Fruit fly (Drosophila melanogaster): ENCODE data around the gene Anp.

Anp gene

dm6 chr3R:30176314-30176713 lies 33.4 kb upstream of the Anp start:
- TF ChIP-seq Ets21C (GFP tag; optimal IDR thresholded peaks at IDR 0.05), result no peak
- no peak for TF ChIP-seq lz (GFP tag; optimal IDR thresholded peaks at IDR 0.05)
- TF ChIP-seq Met (GFP tag; optimal IDR thresholded peaks at IDR 0.05), result no peak
- TF ChIP-seq achi (GFP tag; optimal IDR thresholded peaks at IDR 0.05), result no peak
- no peak for TF ChIP-seq spab (GFP tag; optimal IDR thresholded peaks at IDR 0.05)
- no peak for TF ChIP-seq ss (GFP tag; optimal IDR thresholded peaks at IDR 0.05)

DNA sequence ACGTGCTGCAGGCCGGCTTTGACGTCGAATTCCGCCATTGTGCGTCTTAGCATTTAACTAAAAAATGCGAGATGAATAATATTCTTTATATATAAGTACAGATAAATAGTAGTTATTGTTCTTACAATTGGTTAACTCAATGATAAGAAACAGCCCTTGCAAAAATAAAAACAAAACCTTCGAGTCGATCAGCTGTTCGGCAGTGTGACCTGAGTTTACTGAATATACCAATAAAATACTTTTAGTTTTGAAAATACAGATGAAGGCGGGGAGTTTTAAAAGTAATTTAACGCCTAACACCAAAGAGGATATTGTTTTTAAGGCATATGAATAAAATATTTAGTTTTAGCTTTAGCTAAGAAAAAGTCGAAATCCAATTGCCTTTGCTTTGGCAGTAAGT lies 32.3 kb upstream of the Anp start, which contains the start of the genes CG1983 and CG15530:
Gene CG1983, minus strand, starts transcription at position 207 of the 400 bp plus-strand sequence.
Gene CG15530, plus strand, starts transcription at position 384 of the 400 bp plus-strand sequence.
- TF ChIP-seq CG1621 (tag; optimal IDR thresholded peaks at IDR 0.05), result no peak
- peak; percentile 74 for TF ChIP-seq CG6808 (GFP tag; optimal IDR thresholded peaks at IDR 0.05)

DNA sequence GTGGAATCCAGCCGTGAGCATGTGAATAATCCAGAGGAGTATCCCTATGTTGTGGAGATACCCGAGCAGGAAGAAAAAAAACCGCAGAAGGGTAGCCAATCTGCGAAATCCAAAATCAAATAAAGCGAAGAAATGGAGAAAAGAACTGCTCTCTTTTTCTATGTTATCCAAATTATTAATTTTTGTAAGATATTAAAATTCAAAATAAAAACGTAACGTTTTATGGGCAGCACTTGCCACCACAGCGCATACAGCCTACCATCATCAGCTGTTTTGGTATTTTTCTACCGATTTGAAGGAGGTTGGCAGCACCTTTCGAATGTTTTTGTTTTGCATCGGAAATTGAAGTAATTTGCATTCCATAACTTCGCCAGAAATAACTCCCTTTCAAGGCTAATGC lies 29.8 kb upstream of the Anp start, which contains the start of gene Bet5:
Gene Bet5, plus strand, starts transcription at position 299 of the 400 bp plus-strand sequence.
- TF ChIP-seq net (GFP tag; optimal IDR thresholded peaks at IDR 0.05) (no peak), fkh (GFP tag; optimal IDR thresholded peaks at IDR 0.05) (no peak), Ets96B (tag; optimal IDR thresholded peaks at IDR 0.05) (no peak), ss (GFP tag; optimal IDR thresholded peaks at IDR 0.05) (no peak), CG6808 (GFP tag; optimal IDR thresholded peaks at IDR 0.05) (peak; percentile 100), Sox102F (GFP tag; optimal IDR thresholded peaks at IDR 0.05) (no peak), Eip78C (GFP tag) (peak; percentile 31), CG9139 (GFP tag; optimal IDR thresholded peaks at IDR 0.05) (no peak)

DNA sequence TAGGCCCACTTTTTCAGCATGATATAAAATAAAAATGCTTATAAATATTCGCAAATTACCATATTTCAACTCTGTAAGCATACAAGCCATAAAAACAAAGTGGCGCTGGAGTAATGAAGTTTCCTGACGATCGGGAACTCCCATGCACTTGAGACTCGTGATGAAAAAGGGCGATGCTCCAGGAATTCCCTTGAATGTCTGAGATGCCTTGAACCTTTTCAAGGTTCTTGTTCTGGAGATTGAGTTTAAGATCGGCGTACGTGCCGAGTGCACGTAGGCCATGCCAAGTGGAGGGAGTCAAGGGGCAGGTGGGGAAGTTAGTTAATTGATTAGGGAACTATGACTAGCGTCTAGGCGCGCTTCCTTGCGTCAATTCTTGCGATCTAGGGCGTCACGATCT lies 25.9 kb upstream of the Anp start:
- TF ChIP-seq Eip78C (GFP tag), result peak; percentile 13
- TF ChIP-seq esn (GFP tag; optimal IDR thresholded peaks at IDR 0.05), result no peak

- no peak for TF ChIP-seq CG4318 (GFP tag; optimal IDR thresholded peaks at IDR 0.05)
- TF ChIP-seq Lpt (GFP tag; optimal IDR thresholded peaks at IDR 0.05), result no peak
- no peak for TF ChIP-seq Gug (GFP tag; IDR thresholded peaks at IDR 0.05)
- no peak for TF ChIP-seq Ets21C (GFP tag; optimal IDR thresholded peaks at IDR 0.05)
- no peak for TF ChIP-seq ss (GFP tag; optimal IDR thresholded peaks at IDR 0.05)
- no peak for TF ChIP-seq CG11762 (GFP tag; optimal IDR thresholded peaks at IDR 0.05; ENCODE audit: insufficient read depth)
Measured at dm6 chr3R:30189398-30189797, 20.4 kb upstream of the Anp start.

DNA sequence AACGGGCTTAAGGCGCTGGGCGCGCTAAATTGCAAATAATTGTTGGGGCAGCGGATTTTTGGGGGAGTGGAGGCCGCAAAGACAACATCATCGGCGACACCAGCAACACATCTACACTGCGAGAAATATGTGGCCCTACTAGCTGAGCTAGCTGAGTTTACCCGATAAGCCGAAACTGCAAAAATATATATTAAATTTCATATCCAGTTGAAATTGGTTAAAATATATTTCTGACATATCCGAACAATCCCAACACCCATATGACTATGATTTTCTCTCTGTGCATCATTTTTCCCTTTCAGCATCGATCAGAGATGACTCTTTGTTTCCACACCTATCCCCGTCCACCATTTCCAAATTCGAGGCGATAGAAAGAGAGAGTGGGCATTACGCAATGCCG lies 19.9 kb upstream of the Anp start:
- TF ChIP-seq vri (GFP tag; optimal IDR thresholded peaks at IDR 0.05) (peak; percentile 58), CG11902 (GFP tag; optimal IDR thresholded peaks at IDR 0.05) (peak; percentile 63), CG15336 (GFP tag; IDR thresholded peaks at IDR 0.05) (peak; percentile 35; the same call in 1 of the 2 replicates), CG10631 (GFP tag; optimal IDR thresholded peaks at IDR 0.05) (peak; percentile 55), CG31627 (GFP tag; optimal IDR thresholded peaks at IDR 0.05) (peak; percentile 76), topi (GFP tag; optimal IDR thresholded peaks at IDR 0.05) (peak; percentile 69), eg (GFP tag; IDR thresholded peaks at IDR 0.05) (peak; percentile 73; the same call in 2 of the 3 replicates), CG6276 (GFP tag; optimal IDR thresholded peaks at IDR 0.05) (no peak), fd85E (GFP tag; optimal IDR thresholded peaks at IDR 0.05) (peak; percentile 8), spab (GFP tag; optimal IDR thresholded peaks at IDR 0.05) (peak; percentile 49), Lpt (GFP tag; optimal IDR thresholded peaks at IDR 0.05) (no peak), CG9139 (GFP tag; optimal IDR thresholded peaks at IDR 0.05) (peak; percentile 31), Sox14 (GFP tag; optimal IDR thresholded peaks at IDR 0.05) (peak; percentile 52), net (GFP tag; optimal IDR thresholded peaks at IDR 0.05) (peak; percentile 23), CG1621 (tag; optimal IDR thresholded peaks at IDR 0.05) (peak; percentile 53), CG8632 (GFP tag; optimal IDR thresholded peaks at IDR 0.05) (peak; percentile 70), CG16779 (tag; optimal IDR thresholded peaks at IDR 0.05) (no peak), CG10669 (GFP tag; optimal IDR thresholded peaks at IDR 0.05) (peak; percentile 61), OdsH (GFP tag; optimal IDR thresholded peaks at IDR 0.05) (peak; percentile 76), CG11294 (GFP tag; IDR thresholded peaks at IDR 0.05) (0 out of 2 replicates have a peak, but pooled peaks have one; percentile 37), Hr4 (GFP tag; optimal IDR thresholded peaks at IDR 0.05) (peak; percentile 44), dsx (GFP tag; optimal IDR thresholded peaks at IDR 0.05; ENCODE audit: poor library complexity, severe bottlenecking) (peak; percentile 45), svp (GFP tag) (peak; percentile 84), achi (GFP tag; optimal IDR thresholded peaks at IDR 0.05) (peak; percentile 64), lz (GFP tag; optimal IDR thresholded peaks at IDR 0.05) (peak; percentile 70), CG4318 (GFP tag; optimal IDR thresholded peaks at IDR 0.05) (peak; percentile 4), salr (GFP tag; optimal IDR thresholded peaks at IDR 0.05) (peak in 1 of 2 experiments; percentile 33), ss (GFP tag; optimal IDR thresholded peaks at IDR 0.05) (peak; percentile 22 to 54), Sox102F (GFP tag; optimal IDR thresholded peaks at IDR 0.05) (peak; percentile 52), CG32006 (GFP tag; optimal IDR thresholded peaks at IDR 0.05) (peak; percentile 45)
